Fruit fly (Drosophila melanogaster): ENCODE data around the gene Mcm6.

Mcm6 gene

dm6 chrX:6702591-6702990 is 28.4 kb downstream of the Mcm6 start:
- TF ChIP-seq abd-A (tag; optimal IDR thresholded peaks at IDR 0.05) (peak; percentile 29), Doc2 (GFP tag; IDR thresholded peaks at IDR 0.05) (no peak), CG32772 (GFP tag; IDR thresholded peaks at IDR 0.05) (0 out of 2 replicates have a peak, but pooled peaks have one; percentile 30), toy (GFP tag; IDR thresholded peaks at IDR 0.05) (no peak), zf30C (GFP tag; optimal IDR thresholded peaks at IDR 0.05) (peak; percentile 14), tna (GFP tag; IDR thresholded peaks at IDR 0.05; ENCODE audit: partially characterized antibody) (no peak), sqz (GFP tag; optimal IDR thresholded peaks at IDR 0.05) (peak; percentile 86), aop (GFP tag; IDR thresholded peaks at IDR 0.05) (no peak), zen2 (GFP tag; IDR thresholded peaks at IDR 0.05; ENCODE audit: partially characterized antibody) (no peak), CG15011 (GFP tag; optimal IDR thresholded peaks at IDR 0.05) (no peak), otp (GFP tag; IDR thresholded peaks at IDR 0.05) (no peak), CG1647 (GFP tag; optimal IDR thresholded peaks at IDR 0.05) (no peak), chif (GFP tag; optimal IDR thresholded peaks at IDR 0.05) (no peak), lab (GFP tag; optimal IDR thresholded peaks at IDR 0.05) (no peak), ATbp (GFP tag; optimal IDR thresholded peaks at IDR 0.05) (peak; percentile 34), CG14050 (GFP tag; IDR thresholded peaks at IDR 0.05) (no peak), trh (GFP tag; optimal IDR thresholded peaks at IDR 0.05) (no peak), oc (tag; optimal IDR thresholded peaks at IDR 0.05) (no peak), sug (tag; optimal IDR thresholded peaks at IDR 0.05) (no peak), cg (GFP tag; optimal IDR thresholded peaks at IDR 0.05) (peak; percentile 86), MESR4 (GFP tag; optimal IDR thresholded peaks at IDR 0.05) (no peak), CG32767 (GFP tag; IDR thresholded peaks at IDR 0.05) (no peak), ken (GFP tag; IDR thresholded peaks at IDR 0.05) (no peak), CG4360 (GFP tag; IDR thresholded peaks at IDR 0.05) (peak; percentile 83), grau (tag; optimal IDR thresholded peaks at IDR 0.05) (no peak), CG4707 (GFP tag; optimal IDR thresholded peaks at IDR 0.05) (no peak), Elba2 (GFP tag; optimal IDR thresholded peaks at IDR 0.05) (no peak), Gug (GFP tag; IDR thresholded peaks at IDR 0.05) (no peak), lmd (GFP tag; IDR thresholded peaks at IDR 0.05) (no peak), seq (GFP tag; IDR thresholded peaks at IDR 0.05) (no peak), Sry-β (GFP tag; optimal IDR thresholded peaks at IDR 0.05) (no peak), CG11560 (tag; IDR thresholded peaks at IDR 0.05) (no peak), stwl (tag; optimal IDR thresholded peaks at IDR 0.05) (no peak), kni (GFP tag; optimal IDR thresholded peaks at IDR 0.05) (peak; percentile 48), scrt (GFP tag; optimal IDR thresholded peaks at IDR 0.05) (no peak), chm (GFP tag; IDR thresholded peaks at IDR 0.05) (peak; percentile 44; the same call in 1 of the 2 replicates), CG17385 (GFP tag; optimal IDR thresholded peaks at IDR 0.05) (no peak), Hsf (GFP tag; optimal IDR thresholded peaks at IDR 0.05) (no peak), CG1233 (GFP tag; optimal IDR thresholded peaks at IDR 0.05) (no peak), gfzf (GFP tag; optimal IDR thresholded peaks at IDR 0.05) (no peak), esg (GFP tag; conservative IDR thresholded peaks at IDR 0.05) (no peak), CG2199 (GFP tag; IDR thresholded peaks at IDR 0.05) (0 out of 3 replicates have a peak, but pooled peaks have one; percentile 59), CG8924 (tag; optimal IDR thresholded peaks at IDR 0.05) (peak; percentile 50), CG9727 (GFP tag; optimal IDR thresholded peaks at IDR 0.05) (no peak), croc (GFP tag; conservative IDR thresholded peaks at IDR 0.05) (no peak), CG5180 (GFP tag; optimal IDR thresholded peaks at IDR 0.05) (peak; percentile 52), HLHmδ (GFP tag; optimal IDR thresholded peaks at IDR 0.05) (no peak), inv (GFP tag; IDR thresholded peaks at IDR 0.05; ENCODE audit: partially characterized antibody) (no peak)
